Worm (Caenorhabditis elegans) whole organism, young adult: ENCODE results near the gene pals-24.

Experiments
- C17E4.6 ChIP-seq: fragments of 200-800 bp; sonication (Bioruptor generic); IDR thresholded peaks from 2 replicates; pipeline ENCODE4 v1.3.6; 2022; ENCODE audit warnings: missing genetic modification reagents, missing genetic modification characterization, missing compliant biosample characterization
- F10E7.11 ChIP-seq: sonication (generic microtip); optimal IDR thresholded peaks from 2 replicates; lab custom pipeline; 2017; ENCODE audit warnings: mild to moderate bottlenecking, missing genetic modification characterization, moderate library complexity, missing compliant biosample characterization
- F22D6.2 ChIP-seq: sonication (generic microtip); optimal IDR thresholded peaks from 2 replicates; lab custom pipeline; 2016; ENCODE audit warnings: mild to moderate bottlenecking, missing genetic modification characterization, missing compliant biosample characterization
- F37B4.10 ChIP-seq: fragments of 200-800 bp; sonication (Bioruptor generic); IDR thresholded peaks from 2 replicates; pipeline ENCODE4 v1.3.6; 2022; ENCODE audit warnings: missing genetic modification characterization, missing compliant biosample characterization
- F57C9.4 ChIP-seq: sonication (generic microtip); optimal IDR thresholded peaks from 2 replicates; lab custom pipeline; 2017; ENCODE audit warnings: mild to moderate bottlenecking, missing genetic modification characterization, missing compliant biosample characterization
- Y67H2A.10 ChIP-seq: fragments of 200-800 bp; sonication (Bioruptor generic); conservative IDR thresholded peaks from 2 replicates; pipeline ENCODE4 v1.3.6; 2022; ENCODE audit warnings: missing genetic modification reagents, missing genetic modification characterization, missing compliant biosample characterization
- ZK185.1 ChIP-seq: sonication (generic microtip); optimal IDR thresholded peaks from 2 replicates; lab custom pipeline; 2016; ENCODE audit warnings: mild to moderate bottlenecking, missing genetic modification characterization, missing compliant biosample characterization; ENCODE audit not compliant: poor library complexity, severe bottlenecking
- athp-1 ChIP-seq: sonication (generic microtip); optimal IDR thresholded peaks from 2 replicates; lab custom pipeline; 2017; ENCODE audit warnings: mild to moderate bottlenecking, missing genetic modification characterization, missing compliant biosample characterization
- attf-5 ChIP-seq: fragments of 200-800 bp; sonication (Bioruptor generic); optimal IDR thresholded peaks from 2 replicates; lab custom pipeline; 2018; ENCODE audit warnings: mild to moderate bottlenecking, missing genetic modification characterization, missing compliant biosample characterization
- cebp-1 ChIP-seq, 2 experiments: fragments of 200-800 bp in 1 of 2; sonication (Bioruptor generic) in 1 of 2; sonication (generic microtip) in 1 of 2; IDR thresholded peaks in 1 of 2; optimal IDR thresholded peaks in 1 of 2; 2 replicates each; pipeline versions ENCODE4 v1.3.6 to Lab custom; 2017 to 2022; ENCODE audit warnings: missing compliant biosample characterization in 2 of 2, missing genetic modification characterization in 2 of 2, mild to moderate bottlenecking in 1 of 2, missing genetic modification reagents in 1 of 2, moderate library complexity in 1 of 2
- ceh-100 ChIP-seq: fragments of 200-800 bp; sonication (Bioruptor generic); IDR thresholded peaks from 2 replicates; pipeline ENCODE4 v1.3.6; 2022; ENCODE audit warnings: missing genetic modification reagents, missing genetic modification characterization, missing compliant biosample characterization
- ceh-40 ChIP-seq: fragments of 200-800 bp; sonication (Bioruptor generic); IDR thresholded peaks from 2 replicates; pipeline ENCODE4 v1.3.6; 2022; ENCODE audit warnings: missing genetic modification characterization, missing compliant biosample characterization
- die-1 ChIP-seq: sonication (generic microtip); optimal IDR thresholded peaks from 2 replicates; lab custom pipeline; 2016; ENCODE audit warnings: missing genotype, mild to moderate bottlenecking, missing genetic modification characterization, missing compliant biosample characterization
- dox-1 ChIP-seq: fragments of 200-800 bp; sonication (Bioruptor generic); IDR thresholded peaks from 2 replicates; pipeline ENCODE4 v1.3.6; 2022; ENCODE audit warnings: missing genetic modification reagents, missing genetic modification characterization, missing compliant biosample characterization
- ets-4 ChIP-seq: fragments of 200-800 bp; sonication (Bioruptor generic); optimal IDR thresholded peaks from 2 replicates; lab custom pipeline; 2018; ENCODE audit warnings: mild to moderate bottlenecking, missing genetic modification characterization, missing compliant biosample characterization
- lin-54 ChIP-seq: fragments of 200-800 bp; sonication (Bioruptor generic); optimal IDR thresholded peaks from 2 replicates; lab custom pipeline; 2018; ENCODE audit warnings: mild to moderate bottlenecking, missing genetic modification characterization, missing compliant biosample characterization
- lsy-27 ChIP-seq: sonication (generic microtip); optimal IDR thresholded peaks from 2 replicates; lab custom pipeline; 2017; ENCODE audit warnings: missing genetic modification characterization, mild to moderate bottlenecking, missing compliant biosample characterization, antibody characterized with exemption, missing genotype, borderline replicate concordance; ENCODE audit not compliant: insufficient read depth
- nfyb-1 ChIP-seq: fragments of 200-800 bp; sonication (Bioruptor generic); IDR thresholded peaks from 2 replicates; pipeline ENCODE4 v1.3.6; 2022; ENCODE audit warnings: missing genetic modification reagents, missing genetic modification characterization, missing compliant biosample characterization
- nhr-27 ChIP-seq: fragments of 200-800 bp; sonication (Bioruptor generic); optimal IDR thresholded peaks from 2 replicates; lab custom pipeline; 2018; ENCODE audit warnings: mild to moderate bottlenecking, missing genetic modification characterization, moderate library complexity, missing compliant biosample characterization
- pbrm-1 ChIP-seq: fragments of 200-800 bp; sonication (Bioruptor generic); IDR thresholded peaks from 2 replicates; pipeline ENCODE4 v1.3.6; 2022; ENCODE audit warnings: missing genetic modification reagents, missing genetic modification characterization, missing compliant biosample characterization
- rpc-1 ChIP-seq, 2 experiments: fragments of 150-350 bp in 1 of 2; sonication (generic microtip) in 1 of 2; optimal IDR thresholded peaks; 2 replicates each; lab custom pipeline; 2014 to 2018; ENCODE audit warnings: missing biosample characterization in 1 of 2, missing genetic modification characterization in 1 of 2, missing genetic modification reagents in 1 of 2, missing genotype in 1 of 2
- tbp1 ChIP-seq: fragments of 200-800 bp; sonication (Bioruptor generic); optimal IDR thresholded peaks from 2 replicates; lab custom pipeline; 2018; ENCODE audit warnings: mild to moderate bottlenecking, missing genetic modification characterization, missing compliant biosample characterization
- xnd-1 ChIP-seq: sonication (generic microtip); optimal IDR thresholded peaks from 2 replicates; lab custom pipeline; 2016; ENCODE audit warnings: missing genotype, missing genetic modification reagents, missing genetic modification characterization, missing compliant biosample characterization
- ztf-6 ChIP-seq: fragments of 200-800 bp; sonication (Bioruptor generic); IDR thresholded peaks from 2 replicates; pipeline ENCODE4 v1.3.6; 2022; ENCODE audit warnings: missing genetic modification reagents, missing genetic modification characterization, missing compliant biosample characterization

Gene pals-24

ce11 chrIII:171617-172016 lies 51.4 kb downstream of the pals-24 start, which contains the start of the genes F40G9.9 and F40G9.12:
Gene F40G9.9 (minus strand): TSS chrIII:171717.
Gene F40G9.12 (plus strand): TSS chrIII:171847.
- TF ChIP-seq F10E7.11 (tag; lab: Kevin White, UChicago) (no peak), pbrm-1 (GFP tag; lab: Robert Waterston, UW) (no peak), die-1 (tag; lab: Kevin White, UChicago) (no peak), F22D6.2 (tag; lab: Kevin White, UChicago) (no peak), athp-1 (no peak), lsy-27 (tag; lab: Kevin White, UChicago) (no peak), F57C9.4 (tag; lab: Kevin White, UChicago) (no peak), nfyb-1 (no peak), ZK185.1 (no peak), tbp1 (GFP tag; lab: Kevin White, UChicago) (no peak), nhr-27 (tag; lab: Kevin White, UChicago) (no peak), xnd-1 (tag; lab: Kevin White, UChicago) (no peak), dox-1 (GFP tag; lab: Robert Waterston, UW) (no peak), cebp-1 (GFP tag; IDR thresholded peaks at IDR 0.05; lab: Robert Waterston, UW) (no peak), cebp-1 (tag; optimal IDR thresholded peaks at IDR 0.05; lab: Kevin White, UChicago) (no peak), ets-4 (GFP tag; lab: Kevin White, UChicago) (no peak), ztf-6 (GFP tag; lab: Robert Waterston, UW) (no peak), C17E4.6 (GFP tag; lab: Robert Waterston, UW) (no peak), Y67H2A.10 (GFP tag; lab: Robert Waterston, UW) (no peak), lin-54 (GFP tag; lab: Kevin White, UChicago) (no peak)

- no peak for TF ChIP-seq ceh-100 (GFP tag; lab: Robert Waterston, UW)
- TF ChIP-seq F37B4.10 (GFP tag; lab: Robert Waterston, UW) = no peak
- no peak for TF ChIP-seq rpc-1 (optimal IDR thresholded peaks at IDR 0.05; lab: Kevin White, UChicago)
- TF ChIP-seq rpc-1 (tag; optimal IDR thresholded peaks at IDR 0.05; lab: Kevin White, UChicago) = no peak
- no peak for TF ChIP-seq ceh-40 (GFP tag; lab: Robert Waterston, UW)
- TF ChIP-seq ZK185.1 = no peak
- no peak for TF ChIP-seq attf-5 (GFP tag; lab: Kevin White, UChicago)
- TF ChIP-seq lsy-27 (tag; lab: Kevin White, UChicago) = no peak
Observed at ce11 chrIII:173501-173900, 53.3 kb downstream of the pals-24 start, which contains the start of gene F40G9.19. Gene F40G9.19 (plus strand): TSS chrIII:173801.
